Fruit fly (Drosophila melanogaster): ENCODE results near the gene RpS19b.

Gene RpS19b

DNA sequence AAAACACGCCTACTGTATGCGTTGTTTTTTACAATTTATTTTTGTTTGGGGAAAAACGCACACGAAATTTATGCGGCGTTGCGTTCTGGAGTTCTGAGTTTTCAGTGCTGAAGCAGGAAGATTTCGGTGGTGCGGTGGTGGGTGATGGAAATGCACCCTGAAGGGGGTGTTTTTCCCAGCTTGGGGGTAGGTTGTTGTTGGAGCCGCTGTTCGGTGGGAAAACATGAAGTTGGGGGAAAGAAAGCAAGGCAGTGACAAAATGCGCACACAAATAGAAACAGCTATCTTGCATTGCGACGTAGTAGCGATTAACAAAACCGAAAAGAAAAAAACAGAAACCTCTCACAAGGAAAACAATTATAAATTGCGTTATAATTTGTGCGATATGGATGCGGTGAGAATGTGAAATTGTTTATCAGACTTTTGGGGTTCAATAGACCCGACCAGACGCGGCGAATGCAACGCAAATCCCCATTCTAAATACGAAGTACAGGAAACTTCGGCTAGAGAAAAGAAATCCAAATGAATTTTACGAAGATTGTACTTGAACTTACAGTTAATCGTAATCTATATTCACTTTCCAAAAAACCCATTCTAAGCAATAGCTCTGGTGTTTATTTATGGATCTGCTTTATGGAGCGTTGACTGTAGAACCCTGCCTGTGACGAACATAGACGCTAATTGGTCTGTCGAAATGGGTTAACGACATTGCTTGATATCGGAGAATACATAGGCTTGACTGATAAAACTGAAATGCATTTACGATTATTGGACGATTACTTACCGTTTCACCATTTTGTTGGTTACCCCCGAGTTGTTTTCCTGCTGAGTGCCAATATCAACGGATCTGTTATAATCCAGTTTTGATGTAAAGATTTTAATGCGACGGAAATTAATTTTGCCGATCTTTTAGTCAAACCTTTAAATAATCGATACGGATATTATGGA is 44.8 kb downstream of the RpS19b start (continued):
- TF ChIP-seq CG7928 (GFP tag; optimal IDR thresholded peaks at IDR 0.05) = no peak
- no peak for TF ChIP-seq sqz (GFP tag; optimal IDR thresholded peaks at IDR 0.05)
- no peak for TF ChIP-seq CG11093 (GFP tag; IDR thresholded peaks at IDR 0.05)
- TF ChIP-seq Hey (tag; optimal IDR thresholded peaks at IDR 0.05) = no peak
- peak; percentile 3 for TF ChIP-seq dmrt11E (tag; optimal IDR thresholded peaks at IDR 0.05)
- no peak for TF ChIP-seq kni (GFP tag; optimal IDR thresholded peaks at IDR 0.05)
- no peak for TF ChIP-seq CG11085 (GFP tag; IDR thresholded peaks at IDR 0.05)
- peak; percentile 23 for TF ChIP-seq CG18262 (tag; optimal IDR thresholded peaks at IDR 0.05)
- TF ChIP-seq chinmo (GFP tag; IDR thresholded peaks at IDR 0.05; ENCODE audit: partially characterized antibody) = 0 out of 4 replicates have a peak, but pooled peaks have one; percentile 26
- TF ChIP-seq CG5245 (GFP tag; optimal IDR thresholded peaks at IDR 0.05) = no peak
- no peak for TF ChIP-seq CG5953 (GFP tag; IDR thresholded peaks at IDR 0.05)
- TF ChIP-seq wdn (GFP tag; IDR thresholded peaks at IDR 0.05) = no peak
- TF ChIP-seq so (GFP tag; IDR thresholded peaks at IDR 0.05) = no peak
- no peak for TF ChIP-seq bab2 (GFP tag; optimal IDR thresholded peaks at IDR 0.05)
- TF ChIP-seq CG17385 (GFP tag; optimal IDR thresholded peaks at IDR 0.05) = peak; percentile 29
- no peak for TF ChIP-seq B-H2 (GFP tag; optimal IDR thresholded peaks at IDR 0.05)
- 0 out of 3 replicates have a peak, but pooled peaks have one; percentile 14 for TF ChIP-seq Aef1 (GFP tag; IDR thresholded peaks at IDR 0.05)
- TF ChIP-seq Dfd (GFP tag; optimal IDR thresholded peaks at IDR 0.05) = no peak
- TF ChIP-seq CG8944 (GFP tag; optimal IDR thresholded peaks at IDR 0.05) = no peak
- peak; percentile 37 for TF ChIP-seq CG30403 (GFP tag; optimal IDR thresholded peaks at IDR 0.05)
- TF ChIP-seq CG13123 (GFP tag; optimal IDR thresholded peaks at IDR 0.05) = no peak
- no peak for TF ChIP-seq CG8924 (tag; optimal IDR thresholded peaks at IDR 0.05)
- no peak for TF ChIP-seq insv (GFP tag; optimal IDR thresholded peaks at IDR 0.05)
- no peak for TF ChIP-seq HmgD (GFP tag; optimal IDR thresholded peaks at IDR 0.05)
- no peak for TF ChIP-seq al (GFP tag; IDR thresholded peaks at IDR 0.05)
- TF ChIP-seq CoRest (tag; optimal IDR thresholded peaks at IDR 0.05) = no peak
- no peak for TF ChIP-seq hkb (optimal IDR thresholded peaks at IDR 0.05)
- TF ChIP-seq hkb (GFP tag; IDR thresholded peaks at IDR 0.05) = 0 out of 2 replicates have a peak, but pooled peaks have one; percentile 28
- TF ChIP-seq unc-4 (GFP tag; IDR thresholded peaks at IDR 0.05; ENCODE audit: partially characterized antibody) = no peak
- TF ChIP-seq Ets65A (GFP tag) = no peak
- no peak for TF ChIP-seq CG12299 (tag; optimal IDR thresholded peaks at IDR 0.05)
- no peak for TF ChIP-seq croc (GFP tag; conservative IDR thresholded peaks at IDR 0.05)
- TF ChIP-seq ab (GFP tag; optimal IDR thresholded peaks at IDR 0.05) = no peak
- TF ChIP-seq CTCF (GFP tag; optimal IDR thresholded peaks at IDR 0.05) = no peak
- TF ChIP-seq ken (GFP tag; IDR thresholded peaks at IDR 0.05) = 0 out of 3 replicates have a peak, but pooled peaks have one; percentile 26
- no peak for TF ChIP-seq CG2875 (GFP tag; optimal IDR thresholded peaks at IDR 0.05)
- no peak for TF ChIP-seq CG3065 (GFP tag; optimal IDR thresholded peaks at IDR 0.05)
- TF ChIP-seq ham (GFP tag; IDR thresholded peaks at IDR 0.05) = no peak
- no peak for TF ChIP-seq sr (GFP tag; IDR thresholded peaks at IDR 0.05)
- peak in 1 of 2 experiments; percentile 6 for TF ChIP-seq dpn (GFP tag; optimal IDR thresholded peaks at IDR 0.05)
- no peak for TF ChIP-seq Bdp1 (GFP tag; optimal IDR thresholded peaks at IDR 0.05)
- no peak for TF ChIP-seq stwl (tag; optimal IDR thresholded peaks at IDR 0.05)
- TF ChIP-seq CG7556 (GFP tag; optimal IDR thresholded peaks at IDR 0.05) = no peak
- TF ChIP-seq chif (GFP tag; optimal IDR thresholded peaks at IDR 0.05) = peak; percentile 8 to 21
- TF ChIP-seq nerfin-1 (tag; optimal IDR thresholded peaks at IDR 0.05) = peak; percentile 58
- peak; percentile 24 for TF ChIP-seq CG2202 (tag; optimal IDR thresholded peaks at IDR 0.05)
- no peak for TF ChIP-seq CG2889 (GFP tag; IDR thresholded peaks at IDR 0.05)
- TF ChIP-seq ftz-f1 (GFP tag; optimal IDR thresholded peaks at IDR 0.05) = no peak
- no peak for TF ChIP-seq CG9609 (GFP tag; optimal IDR thresholded peaks at IDR 0.05)
- TF ChIP-seq CG3995 (GFP tag; optimal IDR thresholded peaks at IDR 0.05) = no peak
- 0 out of 3 replicates have a peak, but pooled peaks have one; percentile 65 for TF ChIP-seq CG2199 (GFP tag; IDR thresholded peaks at IDR 0.05)
